Worm (Caenorhabditis elegans): Measurements from ENCODE around the gene srx-47.
A peak's percentile ranks its signal among the peaks of the same experiment; 100 is the strongest.

The srx-47 gene

DNA sequence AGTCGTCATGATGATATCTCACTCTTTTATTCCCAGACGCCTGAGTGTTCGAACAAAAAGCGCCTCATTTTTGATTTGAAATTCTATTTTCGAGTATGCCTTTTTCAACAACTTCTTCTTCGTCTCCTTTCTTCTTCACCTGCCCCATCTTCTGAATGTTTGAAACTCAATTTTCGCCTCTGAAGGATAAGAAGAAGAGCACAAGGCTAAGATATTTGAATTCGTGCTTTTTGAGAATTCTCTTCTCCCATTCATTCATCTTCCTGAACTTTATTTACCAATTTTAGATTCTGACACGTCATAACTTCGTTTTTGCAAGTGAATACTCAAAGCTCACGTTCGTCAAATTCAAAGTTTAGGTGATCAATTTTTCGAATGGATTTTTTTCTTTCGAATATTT, 32.8 kb upstream of the srx-47 start:
- TF ChIP-seq lsy-12 (tag; optimal IDR thresholded peaks at IDR 0.05) (no peak), fos-1 (tag; optimal IDR thresholded peaks at IDR 0.05) (no peak), fkh-10 (GFP tag; optimal IDR thresholded peaks at IDR 0.05) (peak; percentile 59)

- TF ChIP-seq daf-12 (tag; optimal IDR thresholded peaks at IDR 0.05) (no peak), nhr-23 (tag; optimal IDR thresholded peaks at IDR 0.05) (no peak), egl-5 (tag; optimal IDR thresholded peaks at IDR 0.05) (no peak), ceh-9 (tag; optimal IDR thresholded peaks at IDR 0.05) (no peak), aly-2 (tag; optimal IDR thresholded peaks at IDR 0.05) (no peak), pha-4 (tag; optimal IDR thresholded peaks at IDR 0.05) (no peak), elt-2 (tag; optimal IDR thresholded peaks at IDR 0.05) (peak; percentile 49), nhr-77 (tag; optimal IDR thresholded peaks at IDR 0.05) (peak; percentile 19), ama-1 (optimal IDR thresholded peaks at IDR 0.05) (no peak), jun-1 (tag; optimal IDR thresholded peaks at IDR 0.05) (no peak), ceh-82 (tag; optimal IDR thresholded peaks at IDR 0.05) (no peak), nhr-12 (tag; optimal IDR thresholded peaks at IDR 0.05) (no peak), mml-1 (tag; optimal IDR thresholded peaks at IDR 0.05) (no peak), nhr-237 (tag; optimal IDR thresholded peaks at IDR 0.05) (no peak), nhr-11 (tag; optimal IDR thresholded peaks at IDR 0.05) (no peak), lsy-12 (tag; optimal IDR thresholded peaks at IDR 0.05) (peak; percentile 37), hmg-11 (tag; optimal IDR thresholded peaks at IDR 0.05) (peak; percentile 81), nhr-76 (tag; optimal IDR thresholded peaks at IDR 0.05) (peak; percentile 2), nhr-67 (tag; optimal IDR thresholded peaks at IDR 0.05) (no peak), fos-1 (tag; optimal IDR thresholded peaks at IDR 0.05) (no peak), unc-39 (tag; optimal IDR thresholded peaks at IDR 0.05) (no peak), ztf-11 (tag; optimal IDR thresholded peaks at IDR 0.05) (no peak), R02D3.7 (tag; optimal IDR thresholded peaks at IDR 0.05) (peak; percentile 2), lin-15B (tag; optimal IDR thresholded peaks at IDR 0.05) (no peak), nhr-28 (tag; optimal IDR thresholded peaks at IDR 0.05) (no peak), eor-1 (tag; optimal IDR thresholded peaks at IDR 0.05) (no peak), fkh-10 (GFP tag; optimal IDR thresholded peaks at IDR 0.05) (no peak), elt-1 (tag; optimal IDR thresholded peaks at IDR 0.05) (peak; percentile 22), sea-2 (GFP tag; optimal IDR thresholded peaks at IDR 0.05) (no peak), zag-1 (tag; optimal IDR thresholded peaks at IDR 0.05) (no peak), ceh-16 (tag; optimal IDR thresholded peaks at IDR 0.05) (no peak), nfya-1 (tag; optimal IDR thresholded peaks at IDR 0.05; ENCODE audit: insufficient read depth) (peak; percentile 49), lin-39 (tag; optimal IDR thresholded peaks at IDR 0.05) (peak; percentile 65), egl-27 (tag; optimal IDR thresholded peaks at IDR 0.05) (peak; percentile 29), tbx-2 (tag; optimal IDR thresholded peaks at IDR 0.05) (peak; percentile 51), mdl-1 (tag; optimal IDR thresholded peaks at IDR 0.05) (no peak), ztf-4 (tag; optimal IDR thresholded peaks at IDR 0.05) (no peak), pqm-1 (tag; optimal IDR thresholded peaks at IDR 0.05) (no peak)
Measured at ce11 chrV:9318046-9318445, 31.7 kb upstream of the srx-47 start, which contains the start of gene kvs-3. Gene kvs-3, plus strand, starts transcription at chrV:9318311.

DNA sequence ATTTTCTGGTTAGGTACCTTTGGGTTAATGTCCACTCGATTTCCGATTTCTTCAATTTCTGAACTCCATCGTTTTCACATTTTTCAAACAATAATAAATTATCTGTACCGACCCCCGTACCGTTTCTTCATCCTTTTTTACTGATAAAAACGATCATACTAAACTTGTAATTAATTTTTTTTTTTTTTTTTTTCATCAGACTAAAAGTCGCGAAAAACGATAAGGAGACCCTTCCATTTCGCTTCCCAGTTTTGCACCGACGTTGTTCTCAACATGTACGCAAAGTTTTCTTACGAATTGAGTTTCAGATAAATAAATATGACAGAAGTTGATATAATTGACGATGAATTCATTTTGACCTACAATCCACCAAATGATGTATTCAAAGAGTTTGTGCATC, 28.6 kb upstream of the srx-47 start, which contains the start of gene F44A2.7:
F44A2.7 (plus strand) TSS at position 301 of the 400 bp plus-strand sequence.
- TF ChIP-seq tbx-2 (tag; optimal IDR thresholded peaks at IDR 0.05) (no peak), ceh-16 (tag; optimal IDR thresholded peaks at IDR 0.05) (no peak), jun-1 (tag; optimal IDR thresholded peaks at IDR 0.05) (no peak), elt-2 (tag; optimal IDR thresholded peaks at IDR 0.05) (peak; percentile 13), nhr-43 (tag; optimal IDR thresholded peaks at IDR 0.05; ENCODE audit: poor library complexity, severe bottlenecking) (no peak)

DNA sequence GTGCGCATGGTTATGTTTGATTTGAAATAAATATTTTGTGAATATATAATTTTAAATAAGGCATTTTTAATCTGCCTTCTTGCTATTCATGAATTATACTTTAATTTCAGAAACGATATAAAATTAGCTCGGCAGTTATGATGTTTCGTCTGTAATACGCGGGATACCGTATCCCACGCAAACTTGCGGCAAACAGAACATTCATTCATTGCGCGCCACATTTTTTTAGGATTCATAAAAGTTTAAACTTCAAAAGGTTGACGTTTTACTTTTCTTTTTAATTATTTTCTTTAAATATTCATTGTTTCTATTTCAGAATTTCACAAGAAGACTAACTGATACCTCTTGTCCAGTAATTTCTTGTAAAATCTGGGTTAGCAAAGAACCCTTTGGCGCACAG, 26.9 kb upstream of the srx-47 start, which contains the start of gene tag-153:
tag-153 (plus strand) TSS at position 200 of the 400 bp plus-strand sequence.
- TF ChIP-seq ztf-11 (tag; optimal IDR thresholded peaks at IDR 0.05) (no peak), nfya-1 (tag; optimal IDR thresholded peaks at IDR 0.05; ENCODE audit: insufficient read depth) (no peak), fkh-10 (GFP tag; optimal IDR thresholded peaks at IDR 0.05) (no peak)
